Worm (Caenorhabditis elegans): ENCODE data around the gene Y66D12A.10.

Y66D12A.10 gene

DNA sequence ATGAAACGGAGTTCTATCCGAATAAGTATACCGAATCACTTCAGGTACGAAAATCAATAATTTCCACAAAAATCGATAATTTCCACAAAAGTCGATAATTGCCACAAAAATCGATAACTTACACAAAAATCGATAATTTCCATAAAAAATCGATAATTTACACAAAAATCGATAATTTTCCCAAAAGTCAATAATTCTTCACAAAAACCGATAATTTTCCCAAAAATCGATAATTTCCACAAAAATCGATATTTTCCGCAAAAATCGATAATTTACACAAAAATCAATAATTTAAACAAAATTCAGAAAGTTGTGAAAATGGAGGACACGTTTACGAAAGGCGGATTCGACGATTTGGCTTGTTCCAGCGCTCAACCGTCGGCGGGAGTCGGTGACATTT is 49.2 kb downstream of the Y66D12A.10 start:
- TF ChIP-seq ceh-28 (tag; optimal IDR thresholded peaks at IDR 0.05): peak; percentile 99
- TF ChIP-seq nhr-12 (tag; optimal IDR thresholded peaks at IDR 0.05): no peak

DNA sequence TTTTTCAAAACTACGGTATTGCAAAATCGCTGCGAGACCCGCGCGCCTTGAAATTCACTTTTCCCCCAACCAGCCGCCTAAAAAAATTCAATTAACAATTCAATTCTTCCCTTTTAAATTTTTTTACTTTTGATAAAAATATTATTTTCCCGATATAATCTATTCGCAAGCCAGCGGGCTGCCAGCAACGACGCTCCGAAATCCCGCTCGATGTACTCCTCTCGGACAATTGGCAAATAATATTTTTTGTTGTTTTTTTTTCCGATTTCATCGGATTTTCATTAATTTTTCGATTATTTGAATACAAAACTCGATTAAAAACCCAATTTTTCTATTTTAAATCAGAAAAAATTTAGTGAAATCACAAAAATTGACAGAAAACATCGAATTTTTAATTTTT is 50.1 kb downstream of the Y66D12A.10 start:
- no peak for TF ChIP-seq R02D3.7 (tag; optimal IDR thresholded peaks at IDR 0.05)
- TF ChIP-seq nhr-77 (tag; optimal IDR thresholded peaks at IDR 0.05): no peak
- no peak for TF ChIP-seq nfya-1 (tag; optimal IDR thresholded peaks at IDR 0.05; ENCODE audit: insufficient read depth)
- TF ChIP-seq mml-1 (tag; optimal IDR thresholded peaks at IDR 0.05): no peak
- no peak for TF ChIP-seq nhr-67 (tag; optimal IDR thresholded peaks at IDR 0.05)
- no peak for TF ChIP-seq mdl-1 (tag; optimal IDR thresholded peaks at IDR 0.05)
- TF ChIP-seq nhr-237 (tag; optimal IDR thresholded peaks at IDR 0.05): no peak
- no peak for TF ChIP-seq nhr-23 (tag; optimal IDR thresholded peaks at IDR 0.05)
- no peak for TF ChIP-seq nhr-11 (tag; optimal IDR thresholded peaks at IDR 0.05)
- no peak for TF ChIP-seq elt-1 (tag; optimal IDR thresholded peaks at IDR 0.05)
- no peak for TF ChIP-seq ZK546.5 (tag; optimal IDR thresholded peaks at IDR 0.05)
- TF ChIP-seq ceh-28 (tag; optimal IDR thresholded peaks at IDR 0.05): no peak
- no peak for TF ChIP-seq ama-1 (optimal IDR thresholded peaks at IDR 0.05)
- TF ChIP-seq pha-4 (tag; optimal IDR thresholded peaks at IDR 0.05): no peak
- TF ChIP-seq unc-39 (tag; optimal IDR thresholded peaks at IDR 0.05): no peak
- no peak for TF ChIP-seq lin-15B (tag; optimal IDR thresholded peaks at IDR 0.05)

DNA sequence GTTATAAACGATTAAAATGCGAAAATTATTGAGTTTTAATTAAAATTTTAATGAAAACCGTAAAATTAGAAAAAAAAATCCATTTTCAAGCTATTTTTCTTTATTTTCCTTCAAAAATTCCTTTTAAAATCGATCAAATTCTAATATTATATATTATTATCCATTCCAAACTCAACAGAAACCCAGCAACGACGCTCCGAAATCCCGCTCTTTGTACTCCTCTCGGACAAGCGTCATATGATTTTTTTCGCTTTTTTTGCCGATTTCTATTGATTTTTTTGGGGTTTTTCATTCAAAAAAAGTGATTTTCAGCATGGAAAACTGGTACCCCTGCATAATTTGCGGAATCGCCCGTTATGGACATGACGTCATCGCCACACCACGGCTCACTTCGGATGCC is 50.8 kb downstream of the Y66D12A.10 start, which contains the start of gene ceh-91:
ceh-91 (plus strand) TSS at position 301 of the 400 bp plus-strand sequence.
- TF ChIP-seq eor-1 (tag; optimal IDR thresholded peaks at IDR 0.05) (no peak), elt-3 (tag; optimal IDR thresholded peaks at IDR 0.05) (no peak), nhr-76 (tag; optimal IDR thresholded peaks at IDR 0.05) (no peak), elt-1 (tag; optimal IDR thresholded peaks at IDR 0.05) (no peak), nhr-67 (tag; optimal IDR thresholded peaks at IDR 0.05) (no peak), nhr-43 (tag; optimal IDR thresholded peaks at IDR 0.05; ENCODE audit: poor library complexity, severe bottlenecking) (no peak), sea-2 (GFP tag; optimal IDR thresholded peaks at IDR 0.05) (no peak), ceh-28 (tag; optimal IDR thresholded peaks at IDR 0.05) (no peak), daf-12 (tag; optimal IDR thresholded peaks at IDR 0.05) (no peak), tbx-2 (tag; optimal IDR thresholded peaks at IDR 0.05) (no peak), zag-1 (tag; optimal IDR thresholded peaks at IDR 0.05) (no peak), fkh-2 (tag; optimal IDR thresholded peaks at IDR 0.05) (no peak), nfya-1 (tag; optimal IDR thresholded peaks at IDR 0.05; ENCODE audit: insufficient read depth) (no peak), R02D3.7 (tag; optimal IDR thresholded peaks at IDR 0.05) (no peak), skn-1 (tag; optimal IDR thresholded peaks at IDR 0.05) (no peak), fos-1 (tag; optimal IDR thresholded peaks at IDR 0.05) (no peak)
